Worm (Caenorhabditis elegans): ENCODE results near the gene T06D4.6.

T06D4.6 gene

ce11 chrII:3381510-3381909, 5.9 kb downstream of the T06D4.6 start, which contains the start of gene T06D4.1:
TSS of gene T06D4.1 (plus strand) at chrII:3381830.
- TF ChIP-seq B0035.1 (tag; optimal IDR thresholded peaks at IDR 0.05) (no peak), madf-6 (GFP tag; IDR thresholded peaks at IDR 0.05) (peak; percentile 69), snpc-1.1 (tag; optimal IDR thresholded peaks at IDR 0.05; ENCODE audit: insufficient read depth) (peak; percentile 12), madf-8 (GFP tag; conservative IDR thresholded peaks at IDR 0.05) (peak; percentile 76), die-1 (tag; optimal IDR thresholded peaks at IDR 0.05) (no peak), efl-1 (GFP tag; optimal IDR thresholded peaks at IDR 0.05) (peak; percentile 80), C17E4.6 (GFP tag; IDR thresholded peaks at IDR 0.05) (no peak), dpl-1 (GFP tag; optimal IDR thresholded peaks at IDR 0.05) (peak; percentile 1), aptf-2 (GFP tag; conservative IDR thresholded peaks at IDR 0.05) (0 out of 2 replicates have a peak, but pooled peaks have one; percentile 5), lin-35 (GFP tag; optimal IDR thresholded peaks at IDR 0.05) (no peak)

- TF ChIP-seq sea-2 (GFP tag; IDR thresholded peaks at IDR 0.05) (no peak), sdz-38 (tag; optimal IDR thresholded peaks at IDR 0.05) (no peak), tbx-9 (tag; optimal IDR thresholded peaks at IDR 0.05; ENCODE audit: borderline replicate concordance) (no peak)
Observed at ce11 chrII:3378275-3378674, 9.1 kb downstream of the T06D4.6 start, which contains the start of gene Y49F6C.2. TSS of gene Y49F6C.2 (plus strand) at chrII:3378575.

ce11 chrII:3376789-3377188, 10.6 kb downstream of the T06D4.6 start, which contains the start of gene bath-9:
TSS of gene bath-9 (plus strand) at chrII:3377089.
- TF ChIP-seq bed-2 (GFP tag; IDR thresholded peaks at IDR 0.05) (no peak), lin-26 (GFP tag; IDR thresholded peaks at IDR 0.05) (no peak), snpc-3.4 (tag; optimal IDR thresholded peaks at IDR 0.05) (no peak), ceh-100 (GFP tag; IDR thresholded peaks at IDR 0.05) (no peak), Y53F4B.3 (GFP tag; IDR thresholded peaks at IDR 0.05) (no peak), F23B12.7 (tag; optimal IDR thresholded peaks at IDR 0.05; ENCODE audit: insufficient read depth) (no peak), hrde-1 (tag; optimal IDR thresholded peaks at IDR 0.05; ENCODE audit: borderline replicate concordance) (no peak), madf-10 (tag; optimal IDR thresholded peaks at IDR 0.05) (no peak), ztf-6 (GFP tag; IDR thresholded peaks at IDR 0.05) (no peak), sptf-2 (GFP tag; optimal IDR thresholded peaks at IDR 0.05) (no peak), F37B4.10 (GFP tag; IDR thresholded peaks at IDR 0.05) (no peak), egrh-3 (GFP tag; IDR thresholded peaks at IDR 0.05) (no peak), pha-4 (tag; optimal IDR thresholded peaks at IDR 0.05) (no peak), mxl-1 (tag; optimal IDR thresholded peaks at IDR 0.05) (no peak), zfh-2 (GFP tag; conservative IDR thresholded peaks at IDR 0.05) (no peak), ceh-27 (GFP tag; optimal IDR thresholded peaks at IDR 0.05) (no peak), hmg-1.2 (GFP tag; IDR thresholded peaks at IDR 0.05) (no peak), unc-62 (GFP tag; optimal IDR thresholded peaks at IDR 0.05) (no peak)

- no peak for TF ChIP-seq nhr-120 (GFP tag; IDR thresholded peaks at IDR 0.05)
- no peak for TF ChIP-seq nhr-90 (tag; optimal IDR thresholded peaks at IDR 0.05)
- no peak for TF ChIP-seq ekl-4 (GFP tag; IDR thresholded peaks at IDR 0.05)
- no peak for TF ChIP-seq dpl-1 (GFP tag; optimal IDR thresholded peaks at IDR 0.05)
- no peak for TF ChIP-seq akir-1 (GFP tag; optimal IDR thresholded peaks at IDR 0.05)
- no peak for TF ChIP-seq madf-8 (GFP tag; conservative IDR thresholded peaks at IDR 0.05)
- TF ChIP-seq aptf-3 (GFP tag; IDR thresholded peaks at IDR 0.05) = no peak
- no peak for TF ChIP-seq let-607 (tag; optimal IDR thresholded peaks at IDR 0.05)
- no peak for TF ChIP-seq ceh-27 (GFP tag; optimal IDR thresholded peaks at IDR 0.05)
- TF ChIP-seq attf-5 (GFP tag; optimal IDR thresholded peaks at IDR 0.05) = no peak
- TF ChIP-seq F57A8.1 (GFP tag; optimal IDR thresholded peaks at IDR 0.05) = no peak
Observed at ce11 chrII:3375302-3375701, 12.1 kb downstream of the T06D4.6 start.
